Fruit fly (Drosophila melanogaster): ENCODE results near the gene CG11699.
"Not testable (repeated sequence)": the region's sequence is repeated elsewhere in the genome, so short reads cannot be mapped to it uniquely, and the experiment has no call there.

Gene CG11699

DNA sequence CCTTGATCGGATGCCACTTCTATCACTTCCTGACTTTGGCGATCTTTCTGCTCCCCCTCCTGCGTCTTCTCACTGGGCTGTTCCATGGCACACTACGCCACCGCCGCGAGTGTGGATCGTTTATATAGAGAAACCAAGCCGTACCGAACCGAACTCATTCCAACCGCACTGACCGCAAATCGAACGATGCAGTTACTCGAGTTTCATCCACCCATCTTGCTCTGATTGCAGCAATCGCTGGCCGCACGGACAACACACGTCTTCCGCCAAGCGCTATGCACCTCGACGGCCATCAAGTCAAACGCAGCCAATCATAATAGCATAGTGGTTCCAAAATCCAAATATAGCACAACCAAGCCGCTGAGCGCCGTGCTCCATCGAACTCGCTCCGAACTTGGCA lies 13.7 kb downstream of the CG11699 start, which contains the start of gene pkm:
Gene pkm, minus strand, starts transcription at position 101 of the 400 bp plus-strand sequence.
- TF ChIP-seq h (optimal IDR thresholded peaks at IDR 0.05) (no peak), psq (optimal IDR thresholded peaks at IDR 0.05) (no peak), Sin3A (optimal IDR thresholded peaks at IDR 0.05) (no peak), Myc (optimal IDR thresholded peaks at IDR 0.05) (no peak), ttk (optimal IDR thresholded peaks at IDR 0.05) (no peak), insv (optimal IDR thresholded peaks at IDR 0.05) (no peak)

DNA sequence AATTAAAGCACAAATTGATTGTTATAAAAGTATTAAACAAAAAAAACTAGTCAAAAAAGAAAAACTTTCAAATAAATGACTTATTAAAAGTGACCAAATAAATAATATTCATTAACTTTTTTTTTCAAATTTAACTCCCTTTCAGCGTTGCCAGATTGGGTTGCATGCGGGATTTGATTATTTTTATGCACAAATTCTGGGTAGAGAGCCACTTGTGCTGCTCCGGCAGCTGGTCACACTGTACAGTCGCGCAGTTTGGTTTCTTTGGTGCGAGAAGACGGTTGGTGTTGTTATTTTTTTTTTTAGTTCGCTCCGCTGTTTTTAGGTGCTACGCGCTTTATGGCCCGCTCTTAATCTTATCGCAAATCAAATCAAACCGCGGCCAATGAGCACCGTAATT lies 29.2 kb downstream of the CG11699 start, which contains the start of gene rho-4:
Gene rho-4, plus strand, starts transcription at position 250 of the 400 bp plus-strand sequence.
- TF ChIP-seq Sin3A, psq, h (optimal IDR thresholded peaks at IDR 0.05): not testable (repeated sequence)

DNA sequence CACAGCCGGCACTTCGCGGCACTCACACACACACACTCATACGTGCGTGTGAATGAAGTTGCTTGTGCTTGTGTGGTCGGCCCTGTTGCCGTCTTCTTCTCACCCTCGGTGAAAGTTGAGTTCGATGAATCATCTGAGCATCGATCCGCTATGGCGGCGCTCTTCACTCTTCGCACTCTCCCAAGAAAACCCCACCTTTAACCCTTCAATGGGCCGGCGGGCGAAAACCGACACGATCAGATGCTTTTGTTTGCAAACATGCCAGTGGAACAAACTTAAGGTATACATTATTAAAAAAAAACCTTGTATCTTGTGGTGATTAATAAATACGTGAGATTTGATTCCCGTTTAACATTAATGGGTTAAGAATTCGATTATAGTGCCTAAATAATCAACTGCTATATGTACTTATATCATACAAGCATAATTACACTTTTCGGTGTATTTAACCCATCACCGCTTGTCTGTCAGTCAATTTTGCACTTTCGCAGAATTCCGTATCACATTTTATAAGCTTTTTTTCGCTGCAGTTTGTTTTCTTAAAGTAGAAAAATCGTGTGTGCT lies 30.5 kb downstream of the CG11699 start:
- TF ChIP-seq h (optimal IDR thresholded peaks at IDR 0.05) = no peak
- TF ChIP-seq ttk (optimal IDR thresholded peaks at IDR 0.05) = no peak
- TF ChIP-seq Myc (optimal IDR thresholded peaks at IDR 0.05) = no peak
- no peak for TF ChIP-seq psq (optimal IDR thresholded peaks at IDR 0.05)
- no peak for TF ChIP-seq Sin3A (optimal IDR thresholded peaks at IDR 0.05)
- no peak for TF ChIP-seq insv (optimal IDR thresholded peaks at IDR 0.05)

DNA sequence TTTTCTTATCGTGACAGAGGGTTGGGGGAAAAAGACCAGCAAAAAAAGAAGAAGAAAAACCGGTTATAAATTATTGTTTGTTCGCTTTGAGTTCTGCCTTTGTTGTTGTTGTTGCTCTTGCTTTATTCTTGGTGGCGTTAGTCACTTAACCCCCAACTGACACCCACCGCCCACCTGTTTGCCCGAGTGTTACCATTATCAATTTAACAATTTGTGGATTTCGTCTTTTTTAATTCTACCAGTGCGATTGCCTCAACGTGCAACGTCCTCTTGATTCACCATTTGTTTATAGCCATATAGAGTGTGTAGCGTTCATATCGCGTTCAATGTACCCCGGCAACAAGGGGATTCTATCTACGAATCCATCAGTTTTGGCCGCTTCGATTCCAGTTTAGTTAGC lies 31.0 kb downstream of the CG11699 start:
- no peak for TF ChIP-seq ttk (optimal IDR thresholded peaks at IDR 0.05)
- no peak for TF ChIP-seq h (optimal IDR thresholded peaks at IDR 0.05)
- no peak for TF ChIP-seq Myc (optimal IDR thresholded peaks at IDR 0.05)
- no peak for TF ChIP-seq insv (optimal IDR thresholded peaks at IDR 0.05)
- no peak for TF ChIP-seq Sin3A (optimal IDR thresholded peaks at IDR 0.05)
- no peak for TF ChIP-seq psq (optimal IDR thresholded peaks at IDR 0.05)

DNA sequence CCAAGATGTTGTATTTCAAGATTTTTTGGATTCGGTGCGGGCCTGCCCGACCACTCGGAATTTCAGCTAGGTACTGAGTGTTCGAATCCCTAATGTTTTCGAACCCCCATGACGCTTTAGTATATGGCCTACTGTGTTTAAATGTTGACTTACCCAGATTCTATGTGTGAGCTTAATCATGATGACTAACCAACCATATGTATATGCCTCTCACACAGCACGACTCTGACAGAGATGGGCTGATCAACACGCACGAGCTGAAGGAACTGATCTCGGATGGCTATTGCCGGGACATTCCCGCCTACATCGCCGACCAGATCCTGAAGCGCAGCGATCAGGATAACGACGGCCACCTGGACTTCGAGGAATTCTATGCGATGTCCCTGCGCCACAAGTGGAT lies 33.7 kb downstream of the CG11699 start, which contains the start of gene CG2533:
Gene CG2533, minus strand, starts transcription at position 101 of the 400 bp plus-strand sequence.
- no peak for TF ChIP-seq ttk (optimal IDR thresholded peaks at IDR 0.05)
- no peak for TF ChIP-seq h (optimal IDR thresholded peaks at IDR 0.05)

DNA sequence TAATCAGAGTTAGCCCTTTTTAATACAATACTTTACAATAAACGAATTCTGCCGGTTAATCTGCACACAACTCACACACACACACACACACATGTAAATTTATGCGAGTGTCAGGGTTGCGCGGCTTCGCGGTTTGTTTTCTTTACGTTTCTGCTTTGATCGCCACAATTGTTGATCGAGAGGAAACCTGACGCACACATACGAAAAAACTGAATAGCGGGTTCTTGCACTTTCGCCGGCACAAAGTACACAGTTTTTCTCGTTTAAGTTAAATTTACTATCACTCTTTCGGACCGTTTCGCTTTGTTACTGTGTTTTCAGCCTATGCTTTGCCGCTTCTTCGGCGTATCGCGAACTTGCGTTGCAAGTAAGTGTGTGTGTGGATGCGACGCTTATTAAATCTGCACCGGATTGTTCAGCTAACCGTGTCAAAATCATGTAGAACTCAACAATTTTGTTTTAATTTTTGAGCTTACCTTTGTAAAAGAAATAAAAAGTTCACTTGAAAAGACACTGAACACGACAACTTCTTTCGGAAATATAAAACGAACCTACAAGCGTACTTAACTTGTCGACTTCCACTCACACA lies 40.7 kb downstream of the CG11699 start:
- TF ChIP-seq Sin3A (optimal IDR thresholded peaks at IDR 0.05) (no peak), Myc (optimal IDR thresholded peaks at IDR 0.05) (no peak), insv (optimal IDR thresholded peaks at IDR 0.05) (no peak), psq (optimal IDR thresholded peaks at IDR 0.05) (no peak), h (optimal IDR thresholded peaks at IDR 0.05) (no peak), ttk (optimal IDR thresholded peaks at IDR 0.05) (no peak)

DNA sequence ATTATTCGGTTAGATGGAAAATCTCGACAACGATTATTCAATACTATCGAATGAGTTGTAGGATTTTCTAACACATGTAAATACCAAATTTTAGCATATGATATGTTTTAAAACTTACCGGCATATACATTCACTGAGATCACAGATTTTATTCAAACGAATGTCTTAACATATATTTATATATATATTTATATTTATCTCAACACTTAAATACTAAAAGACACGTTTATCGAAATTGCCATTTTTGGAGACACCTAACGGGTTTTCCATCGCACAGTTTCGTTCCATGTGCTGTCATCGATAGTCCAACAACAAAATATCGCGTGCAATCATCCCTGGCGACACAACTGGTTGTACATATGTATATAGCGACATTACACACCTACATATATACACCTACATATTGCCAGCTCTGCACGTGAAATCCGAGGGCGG lies 41.2 kb downstream of the CG11699 start, which contains the start of the genes CG2247 and CG1703:
Gene CG2247, minus strand, starts transcription at position 8 of the 435 bp plus-strand sequence.
Gene CG1703, plus strand, starts transcription at position 283 of the 435 bp plus-strand sequence.
- TF ChIP-seq Myc (optimal IDR thresholded peaks at IDR 0.05) (no peak), h (optimal IDR thresholded peaks at IDR 0.05) (no peak), Sin3A (optimal IDR thresholded peaks at IDR 0.05) (no peak), insv (optimal IDR thresholded peaks at IDR 0.05) (no peak), ttk (optimal IDR thresholded peaks at IDR 0.05) (no peak), psq (optimal IDR thresholded peaks at IDR 0.05) (no peak)

DNA sequence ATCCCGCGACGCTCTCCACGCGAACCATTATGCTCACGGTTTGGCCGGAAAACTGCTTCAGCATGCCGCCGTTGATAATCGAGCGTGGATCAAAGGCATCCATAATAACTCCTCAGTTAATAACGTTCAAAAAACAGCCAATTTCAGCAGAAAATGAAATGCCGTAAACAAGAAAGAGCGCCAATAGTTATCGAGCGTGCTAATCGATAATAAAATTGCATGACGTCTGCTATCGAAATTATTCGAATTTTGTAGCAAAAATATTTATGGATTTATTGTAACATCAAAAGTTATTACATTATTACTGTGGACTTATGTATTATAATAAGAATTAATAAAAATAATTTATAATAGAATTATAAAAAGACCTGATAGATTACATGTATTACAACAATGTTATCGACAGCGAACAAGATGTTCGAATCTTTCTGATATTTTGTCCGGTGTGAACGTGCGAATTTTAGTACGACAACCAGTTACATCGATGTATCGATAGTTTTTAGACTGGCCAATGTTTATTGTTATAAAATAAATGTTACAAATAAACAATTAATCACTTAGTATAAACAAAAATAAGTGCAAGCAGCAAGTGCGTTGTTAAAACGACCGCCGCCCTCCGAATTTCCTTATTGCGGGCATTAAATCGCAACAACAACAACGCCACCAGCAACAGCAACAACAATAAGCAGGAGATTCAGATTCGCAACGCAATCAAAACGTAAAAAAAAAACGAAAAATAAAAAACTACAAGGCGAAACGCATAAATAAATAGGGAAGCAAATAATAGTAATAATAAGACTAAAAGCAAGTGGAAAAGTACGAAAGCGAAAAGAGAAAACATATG lies 45.5 kb downstream of the CG11699 start, which contains the start of the genes RPA3 and Met:
Gene RPA3, minus strand, starts transcription at position 189 of the 844 bp plus-strand sequence.
Gene Met, plus strand, starts transcription at position 473 of the 844 bp plus-strand sequence.
- no peak for TF ChIP-seq insv (optimal IDR thresholded peaks at IDR 0.05)
- no peak for TF ChIP-seq h (optimal IDR thresholded peaks at IDR 0.05)
- no peak for TF ChIP-seq Sin3A (optimal IDR thresholded peaks at IDR 0.05)
- TF ChIP-seq psq (optimal IDR thresholded peaks at IDR 0.05) = no peak
- TF ChIP-seq Myc (optimal IDR thresholded peaks at IDR 0.05) = no peak
- no peak for TF ChIP-seq ttk (optimal IDR thresholded peaks at IDR 0.05)

DNA sequence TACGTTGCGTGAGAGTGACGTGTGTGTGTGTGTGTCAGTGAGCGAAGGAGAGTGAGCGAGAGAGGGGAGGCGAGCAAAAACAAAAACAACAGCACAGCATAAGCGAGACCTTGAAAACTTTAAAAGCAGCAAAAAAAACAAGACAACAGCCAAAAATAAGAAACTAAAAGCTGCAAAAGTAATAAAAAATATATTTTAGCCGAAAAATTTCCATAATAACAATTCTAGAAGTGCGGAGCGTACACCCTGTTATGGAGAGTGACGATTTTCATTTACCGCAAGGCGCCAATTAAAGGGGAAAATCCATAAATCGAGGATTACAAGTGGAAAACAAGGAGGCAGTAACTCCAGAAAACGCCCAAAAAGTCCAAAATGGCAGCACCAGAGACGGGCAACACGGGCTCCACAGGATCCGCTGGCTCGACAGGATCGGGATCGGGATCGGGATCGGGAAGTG lies 46.1 kb downstream of the CG11699 start:
- TF ChIP-seq psq (optimal IDR thresholded peaks at IDR 0.05) (no peak), Myc (optimal IDR thresholded peaks at IDR 0.05) (no peak), h (optimal IDR thresholded peaks at IDR 0.05) (no peak), ttk (optimal IDR thresholded peaks at IDR 0.05) (no peak), insv (optimal IDR thresholded peaks at IDR 0.05) (no peak), Sin3A (optimal IDR thresholded peaks at IDR 0.05) (no peak)

DNA sequence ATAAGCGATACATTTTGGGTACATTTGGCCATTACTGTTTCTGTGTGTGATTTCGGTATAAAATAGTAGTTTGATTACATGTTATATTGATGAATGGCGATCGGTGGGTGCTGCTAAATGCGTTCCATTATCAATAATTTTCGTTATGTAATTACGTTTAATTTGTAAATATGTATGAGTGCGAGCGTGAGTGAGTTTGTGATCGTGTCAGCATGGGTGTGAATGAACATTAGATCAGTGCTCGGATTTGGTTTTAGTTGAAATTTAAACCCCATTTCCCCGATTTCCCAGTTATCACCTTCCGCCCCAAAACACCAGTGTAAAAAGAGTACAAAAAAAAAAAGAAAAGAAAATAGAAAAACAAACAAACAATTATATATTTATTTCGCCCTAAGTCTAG lies 49.2 kb downstream of the CG11699 start:
- no peak for TF ChIP-seq Myc (optimal IDR thresholded peaks at IDR 0.05)
- TF ChIP-seq h (optimal IDR thresholded peaks at IDR 0.05) = no peak
- no peak for TF ChIP-seq insv (optimal IDR thresholded peaks at IDR 0.05)
- no peak for TF ChIP-seq Sin3A (optimal IDR thresholded peaks at IDR 0.05)
- no peak for TF ChIP-seq psq (optimal IDR thresholded peaks at IDR 0.05)
- no peak for TF ChIP-seq ttk (optimal IDR thresholded peaks at IDR 0.05)

DNA sequence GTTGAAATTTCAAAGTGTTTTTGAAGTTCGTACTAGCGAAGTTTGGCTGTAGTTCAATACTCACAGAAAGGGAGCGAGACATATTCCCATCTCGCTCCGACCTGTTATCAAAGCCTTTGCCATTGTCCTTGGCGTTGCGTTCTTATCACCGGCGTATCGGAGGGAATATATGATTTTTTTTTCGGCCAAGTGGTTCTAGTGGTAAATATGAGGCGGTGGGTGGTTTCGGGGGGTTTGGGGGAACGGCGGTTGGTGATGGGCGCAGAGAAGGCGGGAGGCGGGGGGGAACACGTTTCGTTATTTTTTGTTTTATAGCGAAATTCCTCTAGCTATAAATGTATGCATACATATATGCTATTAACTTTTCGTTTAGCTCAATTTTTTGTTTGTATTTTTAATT lies 50.1 kb downstream of the CG11699 start:
- TF ChIP-seq h (optimal IDR thresholded peaks at IDR 0.05) = no peak
- TF ChIP-seq ttk (optimal IDR thresholded peaks at IDR 0.05) = no peak
- no peak for TF ChIP-seq psq (optimal IDR thresholded peaks at IDR 0.05)
- TF ChIP-seq Sin3A (optimal IDR thresholded peaks at IDR 0.05) = no peak
- TF ChIP-seq Myc (optimal IDR thresholded peaks at IDR 0.05) = no peak
- no peak for TF ChIP-seq insv (optimal IDR thresholded peaks at IDR 0.05)
